Worm (Caenorhabditis elegans) whole organism, L1 larva: ENCODE results near the gene sra-4.
A peak's percentile ranks its signal among the peaks of the same experiment; 100 is the strongest.

Source experiments
- C16A3.4 ChIP-seq: fragments of 150-350 bp; optimal IDR thresholded peaks from 2 replicates; lab custom pipeline; 2014; ENCODE audit warnings: missing biosample characterization, missing genetic modification characterization
- aha-1 ChIP-seq: fragments of 150-350 bp; optimal IDR thresholded peaks from 2 replicates; lab custom pipeline; 2014; ENCODE audit warnings: missing biosample characterization, missing genetic modification characterization
- aly-2 ChIP-seq: fragments of 150-350 bp; optimal IDR thresholded peaks from 2 replicates; lab custom pipeline; 2014; ENCODE audit warnings: missing biosample characterization, missing genetic modification characterization
- ceh-63 ChIP-seq: fragments of 200-800 bp; sonication (Bioruptor generic); optimal IDR thresholded peaks from 2 replicates; lab custom pipeline; 2018; ENCODE audit warnings: mild to moderate bottlenecking, missing genetic modification characterization, missing compliant biosample characterization
- ceh-82 ChIP-seq, 3 experiments: fragments of 150-350 bp in 1 of 3; sonication (generic microtip) in 2 of 3; optimal IDR thresholded peaks; 2 replicates each; lab custom pipeline; 2014 to 2017; ENCODE audit warnings: missing biosample characterization in 3 of 3, missing genetic modification characterization in 3 of 3
- ceh-90 ChIP-seq: sonication (generic microtip); optimal IDR thresholded peaks from 2 replicates; lab custom pipeline; 2016; ENCODE audit warnings: missing genetic modification characterization, missing compliant biosample characterization
- ces-1 ChIP-seq: fragments of 150-350 bp; optimal IDR thresholded peaks from 2 replicates; lab custom pipeline; 2014; ENCODE audit warnings: missing biosample characterization, missing genetic modification reagents, missing genetic modification characterization
- dpl-1 ChIP-seq, 3 experiments: fragments of 150-350 bp in 2 of 3; sonication (generic microtip) in 1 of 3; optimal IDR thresholded peaks; 2 replicates each; lab custom pipeline; 2014 to 2017; ENCODE audit warnings: missing biosample characterization in 3 of 3, missing genetic modification characterization in 3 of 3, missing genetic modification reagents in 3 of 3
- efl-1 ChIP-seq, 4 experiments: fragments of 150-350 bp; optimal IDR thresholded peaks in 3 of 4; peaks in 1 of 4; 1 replicate in 1 of 4; 2 replicates in 3 of 4; lab custom pipeline; 2014; ENCODE audit warnings: missing biosample characterization in 2 of 4, missing genetic modification characterization in 2 of 4, missing genetic modification reagents in 2 of 4
- egl-13 ChIP-seq: sonication (generic microtip); optimal IDR thresholded peaks from 2 replicates; lab custom pipeline; 2016; ENCODE audit warnings: missing genotype, missing genetic modification reagents, missing genetic modification characterization, missing compliant biosample characterization
- elt-2 ChIP-seq: sonication (generic microtip); optimal IDR thresholded peaks from 2 replicates; lab custom pipeline; 2016; ENCODE audit warnings: missing genetic modification characterization, mild to moderate bottlenecking, inconsistent platforms, missing compliant biosample characterization, missing genetic modification reagents
- elt-3 ChIP-seq, 6 experiments: fragments of 150-350 bp in 1 of 6; sonication (generic microtip); optimal IDR thresholded peaks; 2 replicates each; lab custom pipeline; 2017 to 2018; ENCODE audit warnings: missing biosample characterization in 6 of 6, missing genetic modification characterization in 6 of 6, inconsistent platforms in 1 of 6
- ets-5 ChIP-seq: fragments of 200-800 bp; sonication (Bioruptor generic); IDR thresholded peaks from 2 replicates; pipeline ENCODE4 v1.3.6; 2022; ENCODE audit warnings: missing genetic modification characterization, missing compliant biosample characterization
- fkh-4 ChIP-seq: sonication (generic microtip); optimal IDR thresholded peaks from 2 replicates; lab custom pipeline; 2016; ENCODE audit warnings: missing compliant biosample characterization, missing genetic modification characterization, borderline replicate concordance
- fkh-8 ChIP-seq: sonication (generic microtip); optimal IDR thresholded peaks from 2 replicates; lab custom pipeline; 2016; ENCODE audit warnings: mild to moderate bottlenecking, missing genetic modification characterization, missing compliant biosample characterization
- fos-1 ChIP-seq: fragments of 150-350 bp; optimal IDR thresholded peaks from 2 replicates; lab custom pipeline; 2014; ENCODE audit warnings: missing biosample characterization, missing genetic modification characterization
- hlh-4 ChIP-seq: sonication (generic microtip); optimal IDR thresholded peaks from 2 replicates; lab custom pipeline; 2016; ENCODE audit warnings: mild to moderate bottlenecking, missing genetic modification characterization, missing compliant biosample characterization
- irx-1 ChIP-seq: sonication (generic microtip); optimal IDR thresholded peaks from 2 replicates; lab custom pipeline; 2016; ENCODE audit warnings: missing genetic modification characterization, missing compliant biosample characterization
- isw-1 ChIP-seq: fragments of 200-800 bp; sonication (Bioruptor generic); IDR thresholded peaks from 2 replicates; pipeline ENCODE4 v1.3.6; 2022; ENCODE audit warnings: missing genetic modification characterization, missing compliant biosample characterization
- jun-1 ChIP-seq: fragments of 150-350 bp; optimal IDR thresholded peaks from 2 replicates; lab custom pipeline; 2014; ENCODE audit warnings: missing biosample characterization, missing genetic modification reagents, missing genetic modification characterization
- lin-13 ChIP-seq: fragments of 150-350 bp; optimal IDR thresholded peaks from 2 replicates; lab custom pipeline; 2014; ENCODE audit warnings: missing biosample characterization, missing genetic modification reagents, missing genetic modification characterization
- lin-14 ChIP-seq: fragments of 200-800 bp; sonication (Bioruptor generic); optimal IDR thresholded peaks from 2 replicates; lab custom pipeline; 2018; ENCODE audit warnings: mild to moderate bottlenecking, missing genetic modification characterization, moderate library complexity, missing compliant biosample characterization
- lin-15B ChIP-seq: fragments of 150-350 bp; sonication (generic microtip); optimal IDR thresholded peaks from 3 replicates; lab custom pipeline; 2014; ENCODE audit warnings: missing biosample characterization, missing genetic modification characterization
- lin-35 ChIP-seq, 2 experiments: fragments of 150-350 bp; optimal IDR thresholded peaks; 2 replicates each; lab custom pipeline; 2014; ENCODE audit warnings: missing biosample characterization in 2 of 2, missing genetic modification characterization in 2 of 2, missing genetic modification reagents in 2 of 2
- lsy-2 ChIP-seq, 2 experiments: fragments of 150-350 bp; optimal IDR thresholded peaks; 2 replicates each; lab custom pipeline; 2014; ENCODE audit warnings: missing biosample characterization in 2 of 2, missing genetic modification characterization in 2 of 2
- mab-9 ChIP-seq: fragments of 200-800 bp; sonication (Bioruptor generic); IDR thresholded peaks from 2 replicates; pipeline ENCODE4 v1.3.6; 2022; ENCODE audit warnings: missing genetic modification reagents, missing genetic modification characterization, missing compliant biosample characterization
- mdl-1 ChIP-seq, 2 experiments: fragments of 150-350 bp; optimal IDR thresholded peaks; 2 replicates each; lab custom pipeline; 2014 to 2017; ENCODE audit warnings: missing biosample characterization in 2 of 2, missing genetic modification characterization in 2 of 2, inconsistent platforms in 1 of 2
- mef-2 ChIP-seq: fragments of 150-350 bp; optimal IDR thresholded peaks from 2 replicates; lab custom pipeline; 2014; ENCODE audit warnings: missing biosample characterization, missing genetic modification characterization
- mep-1 ChIP-seq: fragments of 150-350 bp; optimal IDR thresholded peaks from 2 replicates; lab custom pipeline; 2014; ENCODE audit warnings: missing biosample characterization, missing genetic modification characterization
- nhr-11 ChIP-seq: fragments of 150-350 bp; optimal IDR thresholded peaks from 2 replicates; lab custom pipeline; 2014; ENCODE audit warnings: missing biosample characterization, missing genetic modification characterization
- nhr-19 ChIP-seq: fragments of 200-800 bp; sonication (Bioruptor generic); conservative IDR thresholded peaks from 2 replicates; pipeline ENCODE4 v1.3.6; 2022; ENCODE audit warnings: missing genetic modification characterization, missing compliant biosample characterization
- nhr-20 ChIP-seq: sonication (generic microtip); optimal IDR thresholded peaks from 2 replicates; lab custom pipeline; 2016; ENCODE audit warnings: mild to moderate bottlenecking, missing genetic modification characterization, missing compliant biosample characterization
- nhr-28 ChIP-seq: fragments of 150-350 bp; optimal IDR thresholded peaks from 2 replicates; lab custom pipeline; 2014; ENCODE audit warnings: missing biosample characterization, missing genetic modification characterization
- nhr-71 ChIP-seq: sonication (generic microtip); optimal IDR thresholded peaks from 2 replicates; lab custom pipeline; 2016; ENCODE audit warnings: mild to moderate bottlenecking, missing genetic modification characterization, moderate library complexity, missing compliant biosample characterization
- nhr-77 ChIP-seq: fragments of 150-350 bp; optimal IDR thresholded peaks from 2 replicates; lab custom pipeline; 2014; ENCODE audit warnings: missing biosample characterization, missing genetic modification characterization
- nhr-84 ChIP-seq: sonication (generic microtip); optimal IDR thresholded peaks from 2 replicates; lab custom pipeline; 2017; ENCODE audit warnings: missing biosample characterization, missing genetic modification characterization
- nhr-90 ChIP-seq: sonication (generic microtip); optimal IDR thresholded peaks from 2 replicates; lab custom pipeline; 2016; ENCODE audit warnings: mild to moderate bottlenecking, missing genetic modification characterization, missing compliant biosample characterization; ENCODE audit not compliant: poor library complexity
- pag-3 ChIP-seq: sonication (generic microtip); optimal IDR thresholded peaks from 2 replicates; lab custom pipeline; 2017; ENCODE audit warnings: missing genetic modification characterization, mild to moderate bottlenecking, missing compliant biosample characterization, antibody characterized with exemption, borderline replicate concordance; ENCODE audit not compliant: insufficient read depth
- pax-3 ChIP-seq: fragments of 200-800 bp; sonication (Bioruptor generic); optimal IDR thresholded peaks from 2 replicates; lab custom pipeline; 2018; ENCODE audit warnings: mild to moderate bottlenecking, missing genetic modification characterization, moderate library complexity, missing compliant biosample characterization
- pqm-1 ChIP-seq: sonication (generic microtip); optimal IDR thresholded peaks from 3 replicates; lab custom pipeline; 2017; ENCODE audit warnings: missing biosample characterization, missing genetic modification characterization
- sup-37 ChIP-seq: fragments of 200-800 bp; sonication (Bioruptor generic); optimal IDR thresholded peaks from 2 replicates; lab custom pipeline; 2018; ENCODE audit warnings: mild to moderate bottlenecking, missing genetic modification characterization, missing compliant biosample characterization
- tbx-2 ChIP-seq: sonication (generic microtip); optimal IDR thresholded peaks from 2 replicates; lab custom pipeline; 2016; ENCODE audit warnings: missing genetic modification characterization, missing compliant biosample characterization
- unc-30 ChIP-seq: sonication (generic microtip); optimal IDR thresholded peaks from 2 replicates; lab custom pipeline; 2017; ENCODE audit warnings: missing biosample characterization, missing genetic modification characterization
- unc-86 ChIP-seq: sonication (generic microtip); optimal IDR thresholded peaks from 2 replicates; lab custom pipeline; 2016; ENCODE audit warnings: missing genetic modification characterization, missing compliant biosample characterization
- unc-98 ChIP-seq: fragments of 200-800 bp; sonication (Bioruptor generic); IDR thresholded peaks from 2 replicates; pipeline ENCODE4 v1.3.6; 2022; ENCODE audit warnings: missing genetic modification characterization, missing compliant biosample characterization
- zip-4 ChIP-seq: fragments of 200-800 bp; sonication (Bioruptor generic); optimal IDR thresholded peaks from 2 replicates; lab custom pipeline; 2018; ENCODE audit warnings: mild to moderate bottlenecking, missing genetic modification characterization, moderate library complexity, missing compliant biosample characterization
- ztf-11 ChIP-seq, 2 experiments: sonication (generic microtip); optimal IDR thresholded peaks; 2 replicates each; lab custom pipeline; 2016 to 2017; ENCODE audit warnings: missing genetic modification characterization in 2 of 2, missing biosample characterization in 1 of 2, missing compliant biosample characterization in 1 of 2

sra-4 gene

DNA sequence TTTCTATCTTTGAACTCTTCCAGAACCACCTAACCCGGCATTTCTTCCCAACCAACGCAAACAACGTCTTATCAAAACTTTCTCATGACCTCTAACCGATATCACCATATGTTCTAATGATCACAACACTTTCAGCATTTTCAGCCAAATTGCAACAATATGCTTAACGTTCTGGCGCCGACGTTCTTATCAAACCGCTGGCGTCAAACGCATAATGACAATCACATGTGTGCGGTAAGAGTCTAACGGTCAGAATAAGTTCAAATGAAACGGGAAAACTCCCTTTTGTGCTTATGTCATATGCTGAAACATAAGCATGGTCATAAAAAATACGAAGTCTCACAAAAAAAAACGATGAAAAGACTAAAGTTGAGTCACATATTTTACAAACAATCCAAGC is 41.8 kb downstream of the sra-4 start (continued):
- TF ChIP-seq nhr-20 (tag; lab: Kevin White, UChicago), result peak; percentile 30
- peak; percentile 28 for TF ChIP-seq nhr-90 (tag; lab: Kevin White, UChicago)
- no peak for TF ChIP-seq aha-1
- no peak for TF ChIP-seq pax-3 (tag; lab: Kevin White, UChicago)
- no peak for TF ChIP-seq pag-3 (tag; lab: Kevin White, UChicago)
- no peak for TF ChIP-seq mab-9 (GFP tag; lab: Robert Waterston, UW)
- no peak for TF ChIP-seq nhr-11 (tag; lab: Kevin White, UChicago)
- no peak for TF ChIP-seq zip-4 (GFP tag; lab: Kevin White, UChicago)
- peak in 1 of 2 experiments; percentile 73 for TF ChIP-seq lin-35 (GFP tag; optimal IDR thresholded peaks at IDR 0.05; lab: Kevin White, UChicago)
- no peak for TF ChIP-seq ceh-90 (tag; lab: Kevin White, UChicago)
- TF ChIP-seq unc-30 (tag; lab: Kevin White, UChicago), result no peak
- no peak for TF ChIP-seq isw-1 (GFP tag; lab: Robert Waterston, UW)
- peak; percentile 2 for TF ChIP-seq lin-14 (GFP tag; lab: Kevin White, UChicago)
- no peak for TF ChIP-seq aly-2 (tag; lab: Kevin White, UChicago)
- no peak for TF ChIP-seq egl-13 (tag; lab: Kevin White, UChicago)
- no peak for TF ChIP-seq lin-13 (GFP tag; lab: Kevin White, UChicago)
- no peak for TF ChIP-seq unc-98
- no peak for TF ChIP-seq ceh-63 (GFP tag; lab: Kevin White, UChicago)
- no peak for TF ChIP-seq sup-37 (GFP tag; lab: Kevin White, UChicago)
- TF ChIP-seq unc-86 (tag; lab: Kevin White, UChicago), result no peak
- TF ChIP-seq, all 84 proteins: peak for 8

ce11 chrII:9498589-9498988 is 44.1 kb downstream of the sra-4 start:
- TF ChIP-seq nhr-71 (tag; lab: Kevin White, UChicago) (peak; percentile 28), hlh-4 (no peak), lsy-2 (tag; optimal IDR thresholded peaks at IDR 0.05; lab: Kevin White, UChicago) (no peak), ces-1 (GFP tag; lab: Kevin White, UChicago) (no peak), elt-2 (peak; percentile 51), fkh-8 (tag; lab: Kevin White, UChicago) (peak; percentile 1), lin-14 (GFP tag; lab: Kevin White, UChicago) (peak; percentile 37), mdl-1 (tag; optimal IDR thresholded peaks at IDR 0.05; lab: Kevin White, UChicago) (no peak), nhr-84 (no peak), mep-1 (no peak), ets-5 (GFP tag; lab: Robert Waterston, UW) (no peak), irx-1 (no peak), pqm-1 (tag; lab: Kevin White, UChicago) (peak; percentile 37)

- peak; percentile 79 for TF ChIP-seq lin-14 (GFP tag; lab: Kevin White, UChicago)
- no peak for TF ChIP-seq nhr-28 (tag; lab: Kevin White, UChicago)
- TF ChIP-seq ceh-63 (GFP tag; lab: Kevin White, UChicago), result no peak
- no peak for TF ChIP-seq fkh-8 (tag; lab: Kevin White, UChicago)
- no peak for TF ChIP-seq dpl-1 (GFP tag; optimal IDR thresholded peaks at IDR 0.05; lab: Kevin White, UChicago)
- TF ChIP-seq nhr-77 (tag; lab: Kevin White, UChicago), result no peak
- peak in 1 of 2 experiments; percentile 19 for TF ChIP-seq lsy-2 (tag; optimal IDR thresholded peaks at IDR 0.05; lab: Kevin White, UChicago)
- no peak for TF ChIP-seq unc-86 (tag; lab: Kevin White, UChicago)
- no peak for TF ChIP-seq unc-30 (tag; lab: Kevin White, UChicago)
- no peak for TF ChIP-seq hlh-4
- no peak for TF ChIP-seq elt-3 (tag; optimal IDR thresholded peaks at IDR 0.05; lab: Kevin White, UChicago)
- TF ChIP-seq fos-1 (tag; lab: Kevin White, UChicago), result no peak
- peak; percentile 24 for TF ChIP-seq nhr-71 (tag; lab: Kevin White, UChicago)
- TF ChIP-seq aly-2 (tag; lab: Kevin White, UChicago), result no peak
- TF ChIP-seq ztf-11 (tag; optimal IDR thresholded peaks at IDR 0.05; lab: Kevin White, UChicago), result no peak
- TF ChIP-seq sup-37 (GFP tag; lab: Kevin White, UChicago), result no peak
- TF ChIP-seq nhr-19 (GFP tag; lab: Robert Waterston, UW), result no peak
- TF ChIP-seq isw-1 (GFP tag; lab: Robert Waterston, UW), result no peak
- no peak for TF ChIP-seq jun-1 (tag; lab: Kevin White, UChicago)
- no peak for TF ChIP-seq mep-1
- TF ChIP-seq tbx-2 (tag; lab: Kevin White, UChicago), result peak; percentile 17
- TF ChIP-seq efl-1 (optimal IDR thresholded peaks at IDR 0.05; lab: Kevin White, UChicago), result no peak
- TF ChIP-seq efl-1 (GFP tag; optimal IDR thresholded peaks at IDR 0.05 in 1 of 2; lab: Kevin White, UChicago), result peak in 1 of 2 experiments; percentile 16
- no peak for TF ChIP-seq fkh-4 (tag; lab: Kevin White, UChicago)
- no peak for TF ChIP-seq C16A3.4 (tag; lab: Kevin White, UChicago)
- TF ChIP-seq ceh-82 (tag; optimal IDR thresholded peaks at IDR 0.05; lab: Kevin White, UChicago), result peak in 1 of 3 experiments; percentile 20
- no peak for TF ChIP-seq lin-15B (tag; lab: Kevin White, UChicago)
- no peak for TF ChIP-seq mef-2 (tag; lab: Kevin White, UChicago)
These were observed 45.4 kb downstream of the sra-4 start for ce11 chrII:9497309-9497708.
